Fruit fly (Drosophila melanogaster): ENCODE measurements around the gene CG13078.

CG13078 gene

dm6 chr2L:19572496-19573317, 9.0 kb downstream of the CG13078 start (continued):
- TF ChIP-seq Dp (GFP tag; optimal IDR thresholded peaks at IDR 0.05) (no peak), ara (GFP tag; IDR thresholded peaks at IDR 0.05) (peak; percentile 51; the same call in 1 of the 2 replicates), Nf-YB (GFP tag; optimal IDR thresholded peaks at IDR 0.05) (peak; percentile 52), CG9876 (GFP tag; optimal IDR thresholded peaks at IDR 0.05) (no peak), Abd-B (GFP tag; optimal IDR thresholded peaks at IDR 0.05) (peak; percentile 49), CG7928 (GFP tag; optimal IDR thresholded peaks at IDR 0.05) (peak; percentile 23), HmgD (GFP tag; optimal IDR thresholded peaks at IDR 0.05) (no peak), CG10431 (GFP tag; optimal IDR thresholded peaks at IDR 0.05) (no peak), h (optimal IDR thresholded peaks at IDR 0.05) (no peak), Fer1 (GFP tag; optimal IDR thresholded peaks at IDR 0.05) (peak; percentile 84), usp (GFP tag; optimal IDR thresholded peaks at IDR 0.05) (no peak), CG15011 (GFP tag; optimal IDR thresholded peaks at IDR 0.05) (peak; percentile 64), CG1832 (GFP tag; optimal IDR thresholded peaks at IDR 0.05) (no peak), Tbp (GFP tag; optimal IDR thresholded peaks at IDR 0.05) (no peak), CG9437 (GFP tag; optimal IDR thresholded peaks at IDR 0.05) (peak; percentile 2), CG11696 (GFP tag; IDR thresholded peaks at IDR 0.05) (no peak), CG13424 (tag; optimal IDR thresholded peaks at IDR 0.05) (peak; percentile 69), schlank (tag; optimal IDR thresholded peaks at IDR 0.05) (peak; percentile 55), Gsc (GFP tag; IDR thresholded peaks at IDR 0.05) (no peak), BtbVII (GFP tag; optimal IDR thresholded peaks at IDR 0.05) (peak; percentile 74), B-H2 (GFP tag; optimal IDR thresholded peaks at IDR 0.05) (no peak), CG30403 (GFP tag; optimal IDR thresholded peaks at IDR 0.05) (peak; percentile 69), CG34422 (GFP tag; IDR thresholded peaks at IDR 0.05) (peak; percentile 69; the same call in 2 of the 3 replicates), CG9932 (GFP tag; IDR thresholded peaks at IDR 0.05) (peak; percentile 75), Xrp1 (GFP tag; IDR thresholded peaks at IDR 0.05) (peak; percentile 67; the same call in 1 of the 2 replicates), Fer3 (tag; optimal IDR thresholded peaks at IDR 0.05) (peak; percentile 66), CoRest (tag; optimal IDR thresholded peaks at IDR 0.05) (peak; percentile 75), CrebB (tag; optimal IDR thresholded peaks at IDR 0.05) (peak; percentile 72), org-1 (GFP tag; optimal IDR thresholded peaks at IDR 0.05) (peak; percentile 61), CG18764 (GFP tag; optimal IDR thresholded peaks at IDR 0.05) (peak; percentile 23), lov (optimal IDR thresholded peaks at IDR 0.05) (no peak), lov (GFP tag; IDR thresholded peaks at IDR 0.05) (no peak), Deaf1 (tag; optimal IDR thresholded peaks at IDR 0.05) (peak; percentile 22), cad (GFP tag; optimal IDR thresholded peaks at IDR 0.05) (no peak), Meics (GFP tag; optimal IDR thresholded peaks at IDR 0.05) (peak; percentile 79), CG14667 (GFP tag; IDR thresholded peaks at IDR 0.05) (peak; percentile 43; the same call in 1 of the 2 replicates), unpg (GFP tag; optimal IDR thresholded peaks at IDR 0.05) (peak; percentile 62), fru (optimal IDR thresholded peaks at IDR 0.05) (no peak), Doc3 (GFP tag; IDR thresholded peaks at IDR 0.05; ENCODE audit: partially characterized antibody) (no peak), kah (GFP tag; optimal IDR thresholded peaks at IDR 0.05) (no peak), HLH4C (GFP tag; IDR thresholded peaks at IDR 0.05; ENCODE audit: partially characterized antibody) (0 out of 3 replicates have a peak, but pooled peaks have one; percentile 33), tll (GFP tag; optimal IDR thresholded peaks at IDR 0.05) (no peak), CG18599 (GFP tag; optimal IDR thresholded peaks at IDR 0.05) (peak; percentile 87), CG10543 (GFP tag; optimal IDR thresholded peaks at IDR 0.05) (peak; percentile 52), gro (GFP tag; optimal IDR thresholded peaks at IDR 0.05) (peak; percentile 73), so (GFP tag; IDR thresholded peaks at IDR 0.05) (0 out of 3 replicates have a peak, but pooled peaks have one; percentile 58), CG11398 (GFP tag; optimal IDR thresholded peaks at IDR 0.05) (no peak), CG3065 (GFP tag; optimal IDR thresholded peaks at IDR 0.05) (no peak), sug (tag; optimal IDR thresholded peaks at IDR 0.05) (peak; percentile 45), D19B (GFP tag; optimal IDR thresholded peaks at IDR 0.05) (peak; percentile 100)
